ENCODE assay signal across 3 fruit fly cellular contexts in the genomic region with DNA sequence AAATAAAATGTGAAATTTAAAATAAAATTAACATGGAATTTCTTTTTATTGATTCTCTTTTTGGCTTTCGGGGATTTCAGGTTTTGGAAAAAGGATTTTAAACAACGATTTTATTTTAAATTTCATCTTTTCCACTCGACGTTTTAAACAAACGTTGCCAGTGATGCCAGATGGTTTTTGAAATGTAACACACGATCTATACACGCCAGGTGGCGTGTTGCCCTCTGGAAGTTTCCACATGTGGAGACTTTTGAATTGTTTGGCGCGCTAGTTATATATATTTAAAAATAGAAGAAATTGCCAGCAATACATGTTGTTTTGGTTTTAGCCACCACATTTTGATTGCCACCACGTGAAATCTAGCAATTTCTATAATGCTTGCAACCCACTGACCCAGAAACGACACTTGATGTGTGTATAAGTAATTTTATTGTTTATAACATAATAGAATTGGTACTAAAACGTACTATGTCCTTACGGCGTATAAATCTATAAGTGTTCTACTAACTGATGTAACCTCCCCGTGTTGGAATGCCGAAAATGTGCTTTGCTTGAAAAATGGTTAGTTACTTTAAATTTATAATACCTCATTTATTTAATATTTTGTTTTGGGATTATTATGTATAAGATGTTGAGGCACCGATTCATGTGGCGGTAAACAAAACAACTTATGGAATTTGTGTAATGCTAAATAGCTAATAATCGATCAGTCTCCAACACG.
TF ChIP-seq lines count a peak whose summit lies in the region.

No protein-coding gene starts in this region.

TF ChIP-seq in whole organism, adult, 20 proteins besides CTCF, POLR2A, EP300 and RAD21 (continued from another document):
- TF ChIP-seq Crg-1 (GFP tag; optimal IDR thresholded peaks at IDR 0.05; lab: Kevin White, UChicago) = no peak
- no peak for TF ChIP-seq toe (GFP tag; optimal IDR thresholded peaks at IDR 0.05; lab: Kevin White, UChicago)
- peak; percentile 62 for TF ChIP-seq Clk (GFP tag; optimal IDR thresholded peaks at IDR 0.05; lab: Kevin White, UChicago)

TF ChIP-seq in whole organism, embryonic, 481 proteins besides CTCF, POLR2A, EP300 and RAD21 (continued from another document and continues in another):
- TF ChIP-seq Mes4 (GFP tag; optimal IDR thresholded peaks at IDR 0.05; lab: Kevin White, UChicago) (no peak), CG42726 (GFP tag; IDR thresholded peaks at IDR 0.05; lab: Robert Waterston, UW; ENCODE audit: partially characterized antibody) (peak; percentile 64), sens (GFP tag; lab: Kevin White, UChicago) (no peak), Xbp1 (GFP tag; optimal IDR thresholded peaks at IDR 0.05; lab: Kevin White, UChicago) (peak; percentile 25), CG17912 (GFP tag; optimal IDR thresholded peaks at IDR 0.05; lab: Kevin White, UChicago) (peak; percentile 57), pita (GFP tag; optimal IDR thresholded peaks at IDR 0.05; lab: Kevin White, UChicago) (peak; percentile 8), CG9215 (GFP tag; IDR thresholded peaks at IDR 0.05; lab: Robert Waterston, UW) (no peak), Lhr (GFP tag; optimal IDR thresholded peaks at IDR 0.05; lab: Kevin White, UChicago) (peak; percentile 85), trem (tag; optimal IDR thresholded peaks at IDR 0.05; lab: Kevin White, UChicago) (peak; percentile 74), Xrp1 (GFP tag; IDR thresholded peaks at IDR 0.05; lab: Robert Waterston, UW) (no peak), croc (GFP tag; conservative IDR thresholded peaks at IDR 0.05; lab: Robert Waterston, UW) (no peak), CG4360 (GFP tag; IDR thresholded peaks at IDR 0.05; lab: Robert Waterston, UW) (peak; percentile 9; the same call in 1 of the 2 replicates), Myb (GFP tag; optimal IDR thresholded peaks at IDR 0.05; lab: Kevin White, UChicago) (peak; percentile 96), dimm (GFP tag; IDR thresholded peaks at IDR 0.05; lab: Robert Waterston, UW) (no peak), ash1 (GFP tag; optimal IDR thresholded peaks at IDR 0.05; lab: Kevin White, UChicago) (no peak), CG12236 (GFP tag; optimal IDR thresholded peaks at IDR 0.05; lab: Kevin White, UChicago) (no peak), hbn (GFP tag; IDR thresholded peaks at IDR 0.05; lab: Robert Waterston, UW; ENCODE audit: partially characterized antibody) (no peak), grau (tag; optimal IDR thresholded peaks at IDR 0.05; lab: Kevin White, UChicago) (peak; percentile 30), CG3407 (GFP tag; optimal IDR thresholded peaks at IDR 0.05; lab: Kevin White, UChicago) (no peak), dmrt11E (tag; optimal IDR thresholded peaks at IDR 0.05; lab: Kevin White, UChicago) (no peak), CG1602 (GFP tag; optimal IDR thresholded peaks at IDR 0.05; lab: Kevin White, UChicago) (no peak), tna (GFP tag; IDR thresholded peaks at IDR 0.05; lab: Robert Waterston, UW; ENCODE audit: partially characterized antibody) (no peak), sna (GFP tag; IDR thresholded peaks at IDR 0.05; lab: Robert Waterston, UW; ENCODE audit: partially characterized antibody) (no peak), CG7839 (tag; optimal IDR thresholded peaks at IDR 0.05; lab: Kevin White, UChicago) (no peak), NFAT (GFP tag; IDR thresholded peaks at IDR 0.05; lab: Robert Waterston, UW) (peak; percentile 80), Mad (GFP tag; optimal IDR thresholded peaks at IDR 0.05; lab: Kevin White, UChicago) (peak; percentile 25), zfh1 (GFP tag; IDR thresholded peaks at IDR 0.05; lab: Robert Waterston, UW) (no peak), B-H2 (GFP tag; optimal IDR thresholded peaks at IDR 0.05; lab: Kevin White, UChicago) (peak; percentile 52), CG6689 (GFP tag; IDR thresholded peaks at IDR 0.05; lab: Robert Waterston, UW) (no peak), chif (GFP tag; optimal IDR thresholded peaks at IDR 0.05; lab: Kevin White, UChicago) (peak in 1 of 2 experiments; percentile 13), dpn (GFP tag; optimal IDR thresholded peaks at IDR 0.05; lab: Kevin White, UChicago) (peak in 1 of 2 experiments; percentile 26), MESR4 (GFP tag; optimal IDR thresholded peaks at IDR 0.05; lab: Kevin White, UChicago) (no peak), CG2116 (GFP tag; optimal IDR thresholded peaks at IDR 0.05; lab: Kevin White, UChicago) (peak; percentile 60), CG12155 (GFP tag; optimal IDR thresholded peaks at IDR 0.05; lab: Kevin White, UChicago) (peak; percentile 41), HmgZ (tag; optimal IDR thresholded peaks at IDR 0.05; lab: Kevin White, UChicago) (peak; percentile 76), CG14710 (tag; optimal IDR thresholded peaks at IDR 0.05; lab: Kevin White, UChicago) (peak; percentile 53), grn (GFP tag; optimal IDR thresholded peaks at IDR 0.05; lab: Kevin White, UChicago) (no peak), CG15011 (GFP tag; optimal IDR thresholded peaks at IDR 0.05; lab: Kevin White, UChicago) (no peak), CG12071 (GFP tag; optimal IDR thresholded peaks at IDR 0.05; lab: Kevin White, UChicago) (no peak), otp (GFP tag; IDR thresholded peaks at IDR 0.05; lab: Robert Waterston, UW) (no peak), Hmr (GFP tag; optimal IDR thresholded peaks at IDR 0.05; lab: Kevin White, UChicago) (peak; percentile 31), twi (tag; optimal IDR thresholded peaks at IDR 0.05; lab: Kevin White, UChicago) (no peak), CG2120 (GFP tag; optimal IDR thresholded peaks at IDR 0.05; lab: Kevin White, UChicago) (peak; percentile 19), gfzf (GFP tag; optimal IDR thresholded peaks at IDR 0.05; lab: Kevin White, UChicago) (peak; percentile 19), CG5245 (GFP tag; optimal IDR thresholded peaks at IDR 0.05; lab: Kevin White, UChicago) (no peak), CG6791 (GFP tag; IDR thresholded peaks at IDR 0.05; lab: Robert Waterston, UW; ENCODE audit: partially characterized antibody) (peak; percentile 49; the same call in 1 of the 3 replicates), Bgb (GFP tag; IDR thresholded peaks at IDR 0.05; lab: Robert Waterston, UW; ENCODE audit: partially characterized antibody) (peak; percentile 20; the same call in 1 of the 2 replicates), nmo (GFP tag; optimal IDR thresholded peaks at IDR 0.05; lab: Kevin White, UChicago) (peak; percentile 23), Dbx (GFP tag; IDR thresholded peaks at IDR 0.05; lab: Robert Waterston, UW) (0 out of 3 replicates have a peak, but pooled peaks have one; percentile 25), fd64A (GFP tag; optimal IDR thresholded peaks at IDR 0.05; lab: Kevin White, UChicago) (no peak), bbx (GFP tag; IDR thresholded peaks at IDR 0.05; lab: Robert Waterston, UW; ENCODE audit: partially characterized antibody) (peak; percentile 59; the same call in 1 of the 2 replicates), E2f2 (GFP tag; IDR thresholded peaks at IDR 0.05; lab: Robert Waterston, UW) (peak; percentile 98), BEAF-32 (GFP tag; optimal IDR thresholded peaks at IDR 0.05; lab: Kevin White, UChicago) (peak; percentile 38), chinmo (GFP tag; IDR thresholded peaks at IDR 0.05; lab: Robert Waterston, UW; ENCODE audit: partially characterized antibody) (peak; percentile 66; the same call in 1 of the 4 replicates), lbe (GFP tag; optimal IDR thresholded peaks at IDR 0.05; lab: Kevin White, UChicago) (peak; percentile 8), ato (GFP tag; IDR thresholded peaks at IDR 0.05; lab: Robert Waterston, UW; ENCODE audit: partially characterized antibody) (0 out of 2 replicates have a peak, but pooled peaks have one; percentile 23), knrl (GFP tag; IDR thresholded peaks at IDR 0.05; lab: Robert Waterston, UW; ENCODE audit: partially characterized antibody) (peak; percentile 39; the same call in 1 of the 3 replicates)

TF ChIP-seq in whole organism, prepupa, 60 proteins besides CTCF, POLR2A, EP300 and RAD21 (continued from another document):
- TF ChIP-seq Sox14 (GFP tag; optimal IDR thresholded peaks at IDR 0.05; lab: Kevin White, UChicago) (peak; percentile 0), Sox15 (GFP tag; optimal IDR thresholded peaks at IDR 0.05; lab: Kevin White, UChicago) (no peak), Ets21C (GFP tag; optimal IDR thresholded peaks at IDR 0.05; lab: Kevin White, UChicago) (no peak), CG1621 (tag; optimal IDR thresholded peaks at IDR 0.05; lab: Kevin White, UChicago) (no peak), Blimp-1 (GFP tag; optimal IDR thresholded peaks at IDR 0.05; lab: Kevin White, UChicago) (no peak), lz (GFP tag; optimal IDR thresholded peaks at IDR 0.05; lab: Kevin White, UChicago) (no peak), dsx (GFP tag; optimal IDR thresholded peaks at IDR 0.05; lab: Kevin White, UChicago; ENCODE audit: poor library complexity, severe bottlenecking) (peak; percentile 35)
TF ChIP-seq in whole organism, prepupa: peak in this region for 5.
